Worm (Caenorhabditis elegans) whole organism, mixed stage, embryonic: ENCODE measurements around the gene erl-1.

Source experiments
- M03D4.4 ChIP-seq: sonication (generic microtip); optimal IDR thresholded peaks from 2 replicates; lab custom pipeline; 2017; ENCODE audit warnings: mild to moderate bottlenecking, missing genetic modification characterization, missing compliant biosample characterization
- bed-3 ChIP-seq: fragments of 200-800 bp; sonication (Bioruptor generic); optimal IDR thresholded peaks from 3 replicates; lab custom pipeline; 2018; ENCODE audit warnings: mild to moderate bottlenecking, missing genetic modification characterization, moderate library complexity, missing compliant biosample characterization
- ceh-39 ChIP-seq: fragments of 150-350 bp; optimal IDR thresholded peaks from 2 replicates; lab custom pipeline; 2014; ENCODE audit warnings: missing biosample characterization, missing genetic modification characterization
- ceh-43 ChIP-seq: fragments of 200-800 bp; sonication (Bioruptor generic); optimal IDR thresholded peaks from 2 replicates; lab custom pipeline; 2018; ENCODE audit warnings: mild to moderate bottlenecking, missing genetic modification characterization, moderate library complexity, missing compliant biosample characterization
- ceh-83 ChIP-seq: fragments of 200-800 bp; sonication (Bioruptor generic); optimal IDR thresholded peaks from 2 replicates; lab custom pipeline; 2018; ENCODE audit warnings: mild to moderate bottlenecking, missing genetic modification characterization, missing compliant biosample characterization
- cnd-1 ChIP-seq: fragments of 200-800 bp; sonication (Bioruptor generic); optimal IDR thresholded peaks from 2 replicates; lab custom pipeline; 2018; ENCODE audit warnings: mild to moderate bottlenecking, missing genetic modification characterization, missing compliant biosample characterization
- drap-1 ChIP-seq: fragments of 200-800 bp; sonication (Bioruptor generic); optimal IDR thresholded peaks from 3 replicates; lab custom pipeline; 2018; ENCODE audit warnings: mild to moderate bottlenecking, missing genetic modification characterization, missing compliant biosample characterization
- elt-1 ChIP-seq: sonication (generic microtip); optimal IDR thresholded peaks from 2 replicates; lab custom pipeline; 2017; ENCODE audit warnings: missing genetic modification characterization, mild to moderate bottlenecking, missing compliant biosample characterization, antibody characterized with exemption, moderate library complexity, borderline replicate concordance; ENCODE audit not compliant: insufficient read depth
- elt-3 ChIP-seq: fragments of 150-350 bp; optimal IDR thresholded peaks from 2 replicates; lab custom pipeline; 2014; ENCODE audit warnings: missing biosample characterization, missing genetic modification characterization
- ham-2 ChIP-seq: fragments of 200-800 bp; sonication (Bioruptor generic); optimal IDR thresholded peaks from 2 replicates; lab custom pipeline; 2018; ENCODE audit warnings: mild to moderate bottlenecking, missing genetic modification characterization, missing compliant biosample characterization
- hlh-1 ChIP-seq: fragments of 150-350 bp; optimal IDR thresholded peaks from 2 replicates; lab custom pipeline; 2014; ENCODE audit warnings: missing biosample characterization, missing genetic modification reagents, missing genetic modification characterization
- lin-32 ChIP-seq: fragments of 200-800 bp; sonication (Bioruptor generic); optimal IDR thresholded peaks from 2 replicates; lab custom pipeline; 2018; ENCODE audit warnings: mild to moderate bottlenecking, missing genetic modification characterization, missing compliant biosample characterization
- lsy-2 ChIP-seq: fragments of 150-350 bp; optimal IDR thresholded peaks from 2 replicates; lab custom pipeline; 2014; ENCODE audit warnings: missing biosample characterization, missing genetic modification characterization
- mab-5 ChIP-seq: fragments of 150-350 bp; optimal IDR thresholded peaks from 2 replicates; lab custom pipeline; 2014; ENCODE audit warnings: missing biosample characterization, missing genetic modification characterization
- mep-1 ChIP-seq: fragments of 150-350 bp; optimal IDR thresholded peaks from 2 replicates; lab custom pipeline; 2017; ENCODE audit warnings: missing biosample characterization, missing genetic modification reagents, missing genetic modification characterization, inconsistent platforms
- mls-2 ChIP-seq: sonication (generic microtip); optimal IDR thresholded peaks from 2 replicates; lab custom pipeline; 2016; ENCODE audit warnings: mild to moderate bottlenecking, missing genetic modification characterization, moderate library complexity, missing compliant biosample characterization
- nhr-12 ChIP-seq: fragments of 150-350 bp; optimal IDR thresholded peaks from 2 replicates; lab custom pipeline; 2014; ENCODE audit warnings: missing biosample characterization, missing genetic modification characterization
- nhr-2 ChIP-seq: fragments of 150-350 bp; optimal IDR thresholded peaks from 2 replicates; lab custom pipeline; 2014; ENCODE audit warnings: missing biosample characterization, missing genetic modification characterization
- nhr-237 ChIP-seq: fragments of 150-350 bp; optimal IDR thresholded peaks from 2 replicates; lab custom pipeline; 2014; ENCODE audit warnings: missing biosample characterization, missing genetic modification characterization
- nhr-28 ChIP-seq: fragments of 150-350 bp; optimal IDR thresholded peaks from 2 replicates; lab custom pipeline; 2014; ENCODE audit warnings: missing biosample characterization, missing genetic modification characterization
- nhr-76 ChIP-seq: sonication (generic microtip); optimal IDR thresholded peaks from 2 replicates; lab custom pipeline; 2017; ENCODE audit warnings: missing biosample characterization, missing genetic modification characterization
- pha-4 ChIP-seq: fragments of 150-350 bp; optimal IDR thresholded peaks from 2 replicates; lab custom pipeline; 2018; ENCODE audit warnings: missing biosample characterization, missing genetic modification reagents, missing genetic modification characterization
- sem-2 ChIP-seq: fragments of 200-800 bp; sonication (Bioruptor generic); optimal IDR thresholded peaks from 2 replicates; lab custom pipeline; 2018; ENCODE audit warnings: mild to moderate bottlenecking, missing genetic modification characterization, missing compliant biosample characterization
- snpc-4 ChIP-seq: fragments of 150-350 bp; optimal IDR thresholded peaks from 2 replicates; lab custom pipeline; 2014; ENCODE audit warnings: missing biosample characterization, missing genetic modification characterization
- tbx-8 ChIP-seq: fragments of 200-800 bp; sonication (Bioruptor generic); optimal IDR thresholded peaks from 2 replicates; lab custom pipeline; 2018; ENCODE audit warnings: mild to moderate bottlenecking, missing genetic modification characterization, moderate library complexity, missing compliant biosample characterization
- unc-120 ChIP-seq: sonication (generic microtip); optimal IDR thresholded peaks from 2 replicates; lab custom pipeline; 2017; ENCODE audit warnings: missing genetic modification characterization, missing compliant biosample characterization; ENCODE audit not compliant: poor library complexity, severe bottlenecking
- unc-39 ChIP-seq: fragments of 150-350 bp; optimal IDR thresholded peaks from 2 replicates; lab custom pipeline; 2014; ENCODE audit warnings: missing biosample characterization, missing genetic modification characterization
- unc-62 ChIP-seq: fragments of 150-350 bp; optimal IDR thresholded peaks from 2 replicates; lab custom pipeline; 2014; ENCODE audit warnings: missing biosample characterization, missing genetic modification reagents, missing genetic modification characterization
- zip-8 ChIP-seq: fragments of 150-350 bp; optimal IDR thresholded peaks from 2 replicates; lab custom pipeline; 2014; ENCODE audit warnings: missing biosample characterization, missing genetic modification characterization
- ztf-11 ChIP-seq: fragments of 150-350 bp; optimal IDR thresholded peaks from 2 replicates; lab custom pipeline; 2014; ENCODE audit warnings: missing biosample characterization, missing genetic modification characterization

Gene erl-1

ce11 chrIV:12290744-12291143 lies 3.0 kb downstream of the erl-1 start, which contains the start of gene C42C1.8:
Gene C42C1.8 (plus strand): TSS chrIV:12291044.
- TF ChIP-seq M03D4.4 (tag; lab: Kevin White, UChicago): no peak
- no peak for TF ChIP-seq ztf-11 (tag; lab: Kevin White, UChicago)
- no peak for TF ChIP-seq lsy-2 (tag; lab: Kevin White, UChicago)
- no peak for TF ChIP-seq tbx-8 (GFP tag; lab: Kevin White, UChicago)
- TF ChIP-seq mls-2 (tag; lab: Kevin White, UChicago): no peak
- no peak for TF ChIP-seq snpc-4 (tag; lab: Kevin White, UChicago)
- TF ChIP-seq cnd-1 (tag; lab: Kevin White, UChicago): no peak
- no peak for TF ChIP-seq elt-1 (tag; lab: Kevin White, UChicago)
- no peak for TF ChIP-seq unc-120 (tag; lab: Kevin White, UChicago)
- no peak for TF ChIP-seq pha-4 (tag; lab: Kevin White, UChicago)
- no peak for TF ChIP-seq ceh-83 (GFP tag; lab: Kevin White, UChicago)
- no peak for TF ChIP-seq nhr-28
- no peak for TF ChIP-seq nhr-2 (tag; lab: Kevin White, UChicago)
- no peak for TF ChIP-seq elt-3 (tag; lab: Kevin White, UChicago)
- no peak for TF ChIP-seq zip-8 (tag; lab: Kevin White, UChicago)
- no peak for TF ChIP-seq mep-1 (tag; lab: Kevin White, UChicago)
- TF ChIP-seq drap-1: no peak
- TF ChIP-seq ceh-39 (tag; lab: Kevin White, UChicago): no peak
- TF ChIP-seq nhr-76 (tag; lab: Kevin White, UChicago): no peak

- TF ChIP-seq lin-32 (GFP tag; lab: Kevin White, UChicago) (no peak), mep-1 (tag; lab: Kevin White, UChicago) (no peak), pha-4 (tag; lab: Kevin White, UChicago) (no peak), nhr-2 (tag; lab: Kevin White, UChicago) (no peak), elt-3 (tag; lab: Kevin White, UChicago) (no peak), unc-120 (tag; lab: Kevin White, UChicago) (no peak), ceh-43 (GFP tag; lab: Kevin White, UChicago) (no peak), mls-2 (tag; lab: Kevin White, UChicago) (no peak), nhr-12 (no peak), sem-2 (no peak), unc-62 (GFP tag; lab: Kevin White, UChicago) (no peak), ceh-39 (tag; lab: Kevin White, UChicago) (no peak), snpc-4 (tag; lab: Kevin White, UChicago) (no peak), nhr-237 (tag; lab: Kevin White, UChicago) (no peak), unc-39 (tag; lab: Kevin White, UChicago) (no peak), cnd-1 (tag; lab: Kevin White, UChicago) (no peak), nhr-28 (no peak), hlh-1 (tag; lab: Kevin White, UChicago) (no peak)
Observed at ce11 chrIV:12301161-12301560, 13.4 kb downstream of the erl-1 start, which contains the start of gene oac-59. Gene oac-59 (minus strand): TSS chrIV:12301261.

- no peak for TF ChIP-seq mep-1 (tag; lab: Kevin White, UChicago)
- no peak for TF ChIP-seq M03D4.4 (tag; lab: Kevin White, UChicago)
- TF ChIP-seq drap-1: no peak
- no peak for TF ChIP-seq nhr-237 (tag; lab: Kevin White, UChicago)
- TF ChIP-seq, all 35 proteins: peak for 0
Observed at ce11 chrIV:12302885-12303284, 15.2 kb downstream of the erl-1 start.

- TF ChIP-seq pha-4 (tag; lab: Kevin White, UChicago): no peak
- no peak for TF ChIP-seq lin-32 (GFP tag; lab: Kevin White, UChicago)
- no peak for TF ChIP-seq elt-1 (tag; lab: Kevin White, UChicago)
- TF ChIP-seq elt-3 (tag; lab: Kevin White, UChicago): no peak
- no peak for TF ChIP-seq zip-8 (tag; lab: Kevin White, UChicago)
- no peak for TF ChIP-seq ham-2 (GFP tag; lab: Kevin White, UChicago)
- no peak for TF ChIP-seq unc-62 (GFP tag; lab: Kevin White, UChicago)
- TF ChIP-seq sem-2: no peak
- TF ChIP-seq mls-2 (tag; lab: Kevin White, UChicago): no peak
- no peak for TF ChIP-seq nhr-237 (tag; lab: Kevin White, UChicago)
- TF ChIP-seq mab-5 (tag; lab: Kevin White, UChicago): no peak
- no peak for TF ChIP-seq bed-3
Observed at ce11 chrIV:12304750-12305149, 17.0 kb downstream of the erl-1 start.
